Fruit fly (Drosophila melanogaster): ENCODE data around the gene Sfp38D.

Sfp38D gene

DNA sequence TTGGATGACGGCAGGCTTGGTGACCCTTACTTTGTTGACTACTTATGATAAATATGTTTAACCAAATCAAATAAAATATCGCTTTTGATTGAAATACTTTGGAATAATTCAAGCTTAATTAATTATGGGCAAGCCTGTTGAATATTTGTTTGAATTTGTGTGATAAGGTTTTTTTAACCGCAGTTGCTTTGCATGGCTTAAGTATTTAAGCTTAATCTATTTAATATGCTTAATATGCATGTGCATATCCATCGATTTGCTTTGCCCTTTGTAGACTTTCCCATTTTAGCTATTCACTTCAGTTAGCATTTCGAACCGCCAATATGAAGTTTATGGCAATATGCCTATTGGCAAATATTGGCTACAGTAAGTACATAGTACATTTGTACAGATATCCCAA is at the start of gene Sfp38D:
Sfp38D (plus strand) TSS at position 301 of the 400 bp plus-strand sequence.
- TF ChIP-seq CTCF (optimal IDR thresholded peaks at IDR 0.05), result no peak
- TF ChIP-seq CG8478 (optimal IDR thresholded peaks at IDR 0.05), result no peak

DNA sequence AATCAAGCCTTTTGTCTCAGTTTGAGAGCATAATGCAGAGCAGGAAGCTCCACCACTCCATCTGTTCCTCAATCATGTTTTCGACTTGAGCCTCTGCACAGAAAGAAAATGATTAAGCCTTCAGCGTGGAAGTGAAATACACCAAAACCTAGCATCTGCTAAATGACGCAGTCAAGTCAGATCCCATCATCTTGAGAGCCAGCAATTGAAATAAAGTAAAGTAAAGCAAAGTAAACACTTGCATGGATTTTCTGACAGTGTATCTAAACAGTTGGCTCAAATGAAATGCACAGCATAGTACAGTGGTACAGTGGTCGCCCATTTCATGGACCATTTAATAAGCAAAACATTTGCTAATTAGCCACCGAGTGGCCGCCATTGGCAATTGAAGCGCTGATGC is 43.0 kb upstream of the Sfp38D start:
- TF ChIP-seq CTCF (optimal IDR thresholded peaks at IDR 0.05) (no peak), CG8478 (optimal IDR thresholded peaks at IDR 0.05) (no peak)

DNA sequence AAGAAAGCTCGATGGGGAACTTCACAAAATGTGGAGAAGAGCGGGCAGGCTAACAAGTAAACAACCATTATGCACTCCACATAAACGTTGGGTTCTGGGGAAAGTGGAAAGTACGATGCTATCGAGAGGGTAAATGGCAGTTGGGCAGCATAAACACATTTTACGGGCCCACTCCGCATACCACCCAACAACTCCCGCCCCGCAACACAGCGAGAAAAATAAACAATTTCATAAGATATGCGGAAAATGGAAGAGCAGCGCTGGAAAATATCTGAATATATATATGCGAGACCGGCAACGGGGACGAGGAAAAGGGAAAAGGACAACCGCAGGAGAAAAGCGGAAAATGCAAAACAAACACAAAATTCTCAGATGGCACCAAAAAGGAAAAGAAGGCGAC is 39.4 kb upstream of the Sfp38D start:
- TF ChIP-seq CTCF (optimal IDR thresholded peaks at IDR 0.05) (no peak), CG8478 (optimal IDR thresholded peaks at IDR 0.05) (no peak)

DNA sequence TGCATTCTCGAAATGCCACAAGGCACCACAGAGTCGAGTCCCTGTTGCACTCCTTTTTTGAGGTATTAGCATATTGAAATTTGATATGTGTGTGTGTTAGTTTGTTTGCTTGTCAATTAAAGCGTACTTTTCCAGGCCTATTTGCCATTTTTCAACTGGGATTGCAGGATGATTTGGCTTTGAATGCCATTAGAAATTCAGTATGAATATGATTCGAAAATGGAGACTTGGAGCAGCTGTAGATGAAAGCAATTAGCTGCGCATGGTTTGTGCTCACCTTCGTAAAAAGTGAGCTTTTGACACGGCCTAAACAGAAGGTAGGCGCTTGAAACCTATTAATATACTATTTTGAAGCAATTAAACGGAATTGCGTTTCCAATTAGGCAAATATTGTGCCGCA is 36.6 kb upstream of the Sfp38D start, which contains the start of gene CG31677:
CG31677 (minus strand) TSS at position 101 of the 400 bp plus-strand sequence.
- TF ChIP-seq CG8478 (optimal IDR thresholded peaks at IDR 0.05) (no peak), CTCF (optimal IDR thresholded peaks at IDR 0.05) (no peak)

DNA sequence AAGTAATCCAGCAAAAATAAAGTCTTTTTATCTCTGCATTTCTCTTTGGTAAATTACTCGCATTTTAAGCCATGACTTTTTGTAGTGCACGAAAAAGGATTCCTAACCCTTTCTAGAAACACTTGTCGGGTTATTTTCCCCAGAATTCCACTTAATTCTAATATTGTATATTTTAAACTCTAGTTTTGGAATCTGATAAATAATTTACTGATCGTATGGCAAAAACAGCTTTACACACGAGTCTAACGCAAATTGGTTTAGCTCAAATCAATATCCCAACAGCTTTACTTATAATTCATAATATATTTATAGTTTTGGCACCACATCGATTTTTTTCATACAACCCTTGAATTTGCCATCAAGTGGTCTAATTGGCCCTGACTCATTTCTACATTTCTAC is 26.5 kb upstream of the Sfp38D start, which contains the start of gene CG15475:
CG15475 (plus strand) TSS at position 301 of the 400 bp plus-strand sequence.
- TF ChIP-seq CTCF (optimal IDR thresholded peaks at IDR 0.05) (no peak), CG8478 (optimal IDR thresholded peaks at IDR 0.05) (no peak)

DNA sequence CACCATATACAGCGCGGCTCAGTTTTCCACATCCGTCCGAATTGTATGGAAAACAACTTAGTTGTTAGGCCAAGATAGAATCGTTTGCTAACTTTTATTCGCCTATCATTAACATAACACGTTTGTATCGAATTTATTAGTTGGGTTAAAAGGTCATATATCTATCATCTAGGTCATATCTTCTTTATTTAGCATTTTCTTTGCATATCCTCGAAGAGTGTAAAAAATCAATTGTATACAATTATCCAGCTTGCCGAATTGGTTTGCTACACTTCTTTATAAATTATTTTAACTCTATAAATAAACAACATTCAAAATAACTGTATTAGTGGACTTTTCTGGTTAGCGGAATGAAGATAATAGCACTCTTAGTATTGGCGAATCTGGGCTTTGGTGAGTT is 6.5 kb upstream of the Sfp38D start, which contains the start of gene CG17472:
CG17472 (plus strand) TSS at position 301 of the 400 bp plus-strand sequence.
- TF ChIP-seq CTCF (optimal IDR thresholded peaks at IDR 0.05), result no peak
- TF ChIP-seq CG8478 (optimal IDR thresholded peaks at IDR 0.05), result no peak

DNA sequence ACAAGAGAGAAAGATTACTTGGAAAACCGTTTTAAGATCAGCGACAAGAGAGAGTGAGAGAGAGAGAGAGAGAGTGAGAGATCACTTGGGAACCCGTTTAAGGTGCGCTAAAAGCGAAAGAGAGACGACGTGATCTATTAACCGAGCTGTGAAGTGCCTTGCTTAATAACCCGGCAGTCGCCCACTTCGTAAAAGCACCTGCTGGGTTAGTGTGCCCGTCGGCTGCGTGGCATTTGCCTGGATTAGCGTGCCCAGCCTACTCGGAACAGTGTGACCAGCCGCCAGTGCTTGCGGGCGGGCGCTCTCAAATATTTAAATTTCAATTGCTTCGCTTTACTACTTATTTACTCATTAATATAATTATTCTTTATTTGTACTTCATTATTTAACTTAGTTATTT is 2.3 kb upstream of the Sfp38D start:
- TF ChIP-seq CG8478 (optimal IDR thresholded peaks at IDR 0.05) (no peak), CTCF (optimal IDR thresholded peaks at IDR 0.05) (no peak)

DNA sequence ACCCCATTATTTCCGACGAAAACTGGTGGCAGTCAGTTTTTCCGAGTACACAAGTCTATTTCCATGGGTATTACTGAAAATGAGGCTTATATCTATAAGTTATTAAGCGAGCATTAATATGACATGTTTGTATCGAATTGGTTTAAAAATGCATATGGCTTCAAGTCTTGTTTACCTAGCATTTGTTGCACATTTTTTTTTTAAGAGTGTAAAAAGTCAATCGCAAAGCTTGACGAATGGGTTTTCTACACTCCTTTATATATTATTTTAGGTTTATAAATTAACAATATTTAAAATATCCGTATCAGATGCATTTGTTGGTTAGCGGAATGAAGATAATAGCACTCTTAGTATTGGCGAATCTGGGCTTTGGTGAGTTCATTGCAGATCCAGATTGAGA is 896 bp upstream of the Sfp38D start, which contains the start of gene CG31680:
CG31680 (plus strand) TSS at position 301 of the 400 bp plus-strand sequence.
- TF ChIP-seq CTCF (optimal IDR thresholded peaks at IDR 0.05) (no peak), CG8478 (optimal IDR thresholded peaks at IDR 0.05) (no peak)

DNA sequence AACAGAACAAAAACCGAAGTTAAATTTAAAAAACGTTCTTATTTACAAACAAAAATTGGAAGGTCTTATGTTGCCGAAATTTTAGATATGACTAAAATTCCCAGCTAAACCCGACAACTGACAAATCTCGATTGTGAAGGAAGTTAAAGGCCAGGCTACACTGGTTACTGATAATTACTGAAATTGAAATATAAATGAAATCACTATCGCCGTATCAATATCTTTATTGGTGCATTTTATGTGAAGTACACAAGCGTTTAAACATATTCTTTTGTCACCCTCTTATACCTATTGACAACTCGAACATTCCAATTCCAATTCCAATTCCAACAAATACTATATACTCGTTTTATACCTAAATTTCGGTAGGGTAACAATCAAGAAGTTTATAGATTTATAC is 2.4 kb downstream of the Sfp38D start, which contains the start of gene CG17470:
CG17470 (minus strand) TSS at position 101 of the 400 bp plus-strand sequence.
- TF ChIP-seq CG8478 (optimal IDR thresholded peaks at IDR 0.05) (no peak), CTCF (optimal IDR thresholded peaks at IDR 0.05) (no peak)

DNA sequence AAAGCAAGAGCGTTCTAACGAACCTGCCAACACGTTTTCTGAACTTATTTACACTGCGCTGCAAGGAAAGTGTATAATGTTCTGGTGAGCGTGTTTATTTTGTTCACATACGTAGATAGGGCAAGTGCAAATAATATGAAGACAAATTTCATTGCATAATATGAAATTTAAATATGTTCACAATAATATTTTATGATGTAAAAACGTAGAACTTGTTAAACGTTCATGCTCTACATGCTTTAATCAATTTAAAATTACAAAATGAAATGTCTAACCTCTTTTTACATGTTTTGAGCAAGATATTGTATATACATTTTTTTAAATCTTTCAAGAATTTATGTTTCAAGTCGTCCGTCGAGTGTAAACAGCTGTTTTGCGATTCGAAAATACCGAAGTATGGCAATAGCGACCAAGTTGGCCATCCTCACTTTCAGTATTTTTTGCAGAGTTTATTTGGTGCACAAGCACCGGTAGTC is 4.7 kb downstream of the Sfp38D start, which contains the start of the genes phr6-4 and CG2608:
phr6-4 (minus strand) TSS at position 398 of the 476 bp plus-strand sequence.
CG2608 (plus strand) TSS at position 429 of the 476 bp plus-strand sequence.
- TF ChIP-seq CG8478 (optimal IDR thresholded peaks at IDR 0.05), result no peak
- no peak for TF ChIP-seq CTCF (optimal IDR thresholded peaks at IDR 0.05)

DNA sequence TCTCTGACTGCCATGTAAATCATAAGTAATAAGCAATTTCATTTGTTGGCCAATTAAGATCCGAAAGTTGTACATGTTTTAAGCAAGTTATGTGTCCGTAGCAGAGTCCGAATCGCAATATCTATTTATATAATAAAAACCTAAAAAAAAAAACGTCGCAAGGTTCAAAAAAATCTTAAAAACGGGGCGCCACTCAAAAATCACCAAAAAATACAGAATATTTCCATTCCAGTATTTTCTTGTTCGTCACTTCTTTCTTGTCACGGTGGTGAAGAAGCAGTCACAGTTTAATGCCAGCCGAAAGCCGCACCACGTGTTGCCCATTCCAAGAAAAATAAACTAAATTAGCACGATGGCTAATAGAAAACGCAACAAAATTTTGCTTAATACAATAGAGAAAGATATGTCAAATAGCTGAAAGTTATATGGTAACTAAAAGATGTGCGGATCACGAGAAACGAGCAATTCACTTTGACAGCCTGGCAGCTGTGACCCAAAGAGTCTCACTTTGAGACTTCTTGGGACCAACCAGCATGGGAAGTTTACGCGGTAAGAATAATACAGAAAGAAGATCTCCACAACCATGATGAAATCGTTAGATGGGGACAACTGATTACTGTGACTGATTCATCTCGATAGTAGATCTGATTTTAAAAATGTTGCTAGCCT is 6.7 kb downstream of the Sfp38D start:
- TF ChIP-seq CTCF (optimal IDR thresholded peaks at IDR 0.05) (peak in 1 of 2 experiments; percentile 26), CG8478 (optimal IDR thresholded peaks at IDR 0.05) (no peak)

DNA sequence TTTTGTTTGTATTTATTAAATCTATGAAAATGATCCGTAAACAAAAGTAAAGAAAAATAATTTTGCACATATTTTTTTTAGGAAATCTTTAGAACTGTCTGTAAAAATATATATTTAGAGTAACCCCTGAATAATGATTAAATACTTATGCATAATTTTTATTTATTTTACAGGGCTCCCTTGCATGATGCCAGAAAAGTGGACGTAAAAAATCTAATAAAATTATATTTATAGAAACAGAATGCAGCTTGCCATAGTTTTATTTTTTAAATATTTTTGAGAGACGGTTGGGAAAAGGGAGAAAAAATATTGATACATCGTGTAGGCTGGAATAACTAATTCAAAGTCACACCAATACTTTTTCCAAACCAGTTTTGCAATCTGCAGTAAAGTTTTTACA is 7.9 kb downstream of the Sfp38D start, which contains the start of gene CG18810:
CG18810 (plus strand) TSS at position 301 of the 400 bp plus-strand sequence.
- TF ChIP-seq CG8478 (optimal IDR thresholded peaks at IDR 0.05) (no peak), CTCF (optimal IDR thresholded peaks at IDR 0.05) (no peak)

DNA sequence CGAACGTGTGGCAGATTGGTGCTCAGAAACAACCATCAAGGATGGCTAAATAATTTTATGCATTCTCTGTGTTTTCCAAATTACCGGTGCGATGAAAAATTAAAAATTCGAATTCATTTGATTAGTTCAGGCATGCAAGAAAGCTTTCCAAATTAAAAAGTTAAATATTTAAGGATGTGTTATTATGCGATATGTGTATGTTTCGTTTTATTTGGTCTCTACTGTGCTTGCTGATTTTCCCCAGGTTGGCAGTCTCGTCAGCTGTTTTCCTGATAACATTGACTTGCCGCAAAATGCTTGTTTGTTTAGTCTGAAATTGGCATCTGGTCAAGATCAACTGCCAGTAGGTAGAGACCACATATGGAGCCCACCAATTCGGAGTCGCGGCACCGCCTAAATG is 9.2 kb downstream of the Sfp38D start, which contains the start of gene CG2611:
CG2611 (plus strand) TSS at position 299 of the 400 bp plus-strand sequence.
- no peak for TF ChIP-seq CTCF (optimal IDR thresholded peaks at IDR 0.05)
- no peak for TF ChIP-seq CG8478 (optimal IDR thresholded peaks at IDR 0.05)

DNA sequence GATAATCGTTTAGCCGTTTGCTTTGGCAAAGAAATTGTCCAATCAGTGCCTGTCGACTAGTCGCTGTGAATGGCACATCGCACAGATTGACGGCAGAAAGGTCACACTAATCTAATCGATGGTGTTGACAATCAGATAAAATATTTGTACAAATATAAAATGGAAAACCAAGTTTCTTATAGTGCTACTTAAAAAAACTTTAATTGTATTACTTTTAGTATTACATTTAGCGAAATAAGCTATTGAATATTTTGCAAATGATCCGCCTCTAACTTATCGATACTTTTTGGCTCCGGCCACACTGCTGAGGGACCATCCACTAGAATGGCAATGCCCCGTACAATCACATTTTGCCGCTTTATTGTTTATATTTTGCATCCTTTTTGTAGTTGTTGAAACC is 15.4 kb downstream of the Sfp38D start, which contains the start of the genes brun and CG2614:
brun (minus strand) TSS at position 69 of the 400 bp plus-strand sequence.
CG2614 (plus strand) TSS at position 317 of the 400 bp plus-strand sequence.
- TF ChIP-seq CTCF (optimal IDR thresholded peaks at IDR 0.05) (no peak), CG8478 (optimal IDR thresholded peaks at IDR 0.05) (no peak)

DNA sequence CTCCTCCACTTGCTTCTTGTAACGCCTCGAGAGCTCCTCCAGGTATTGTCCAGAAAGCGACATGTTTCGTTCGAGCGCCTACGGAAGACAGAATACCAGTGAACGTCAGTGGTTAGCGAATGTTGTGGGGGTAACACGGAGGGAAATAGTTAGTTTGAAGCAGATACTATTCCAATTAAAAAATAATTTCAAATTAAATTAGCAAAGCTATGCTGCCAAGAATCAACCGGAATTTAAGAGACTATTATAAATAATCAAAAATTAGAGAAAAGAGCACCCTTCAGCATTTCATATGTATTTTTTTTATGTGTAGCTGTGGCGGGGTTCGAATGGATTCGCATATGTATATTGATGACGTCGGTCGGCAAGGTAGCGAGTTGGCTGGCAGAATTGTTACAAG is 20.4 kb downstream of the Sfp38D start:
- TF ChIP-seq CG8478 (optimal IDR thresholded peaks at IDR 0.05) (no peak), CTCF (optimal IDR thresholded peaks at IDR 0.05) (no peak)

DNA sequence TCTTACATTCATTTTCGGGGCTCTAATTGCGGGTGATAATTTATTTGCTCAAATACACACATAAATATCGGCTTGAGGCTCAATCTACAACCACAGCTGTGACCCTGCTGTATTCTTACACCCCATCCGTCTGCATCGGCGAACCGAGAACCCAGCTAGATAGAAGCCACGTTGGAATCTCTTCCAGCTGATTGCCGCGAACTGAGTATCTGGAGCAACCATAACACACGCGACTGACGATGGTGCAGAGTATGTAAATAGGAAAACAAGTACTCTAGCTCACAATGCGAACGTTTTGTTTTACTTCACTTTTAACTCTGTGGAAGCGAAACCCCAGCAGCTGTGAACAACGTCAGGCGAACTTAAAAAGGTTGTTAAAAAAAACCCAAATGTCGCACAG is 23.7 kb downstream of the Sfp38D start:
- TF ChIP-seq CTCF (optimal IDR thresholded peaks at IDR 0.05) (no peak), CG8478 (optimal IDR thresholded peaks at IDR 0.05) (no peak)
